Fruit fly (Drosophila melanogaster): ENCODE results near the gene CG3982.
A peak's percentile ranks its signal among the peaks of the same experiment; 100 is the strongest.

CG3982 gene

dm6 chr3L:9435831-9436230 lies 18.6 kb upstream of the CG3982 start (continued):
- TF ChIP-seq Deaf1 (tag; optimal IDR thresholded peaks at IDR 0.05) (peak; percentile 85), CG18599 (GFP tag; optimal IDR thresholded peaks at IDR 0.05) (no peak), ERR (GFP tag; optimal IDR thresholded peaks at IDR 0.05) (no peak), CG7357 (GFP tag; IDR thresholded peaks at IDR 0.05) (no peak), sim (GFP tag; IDR thresholded peaks at IDR 0.05) (no peak), odd (GFP tag; optimal IDR thresholded peaks at IDR 0.05) (no peak), Neu2 (GFP tag; optimal IDR thresholded peaks at IDR 0.05; ENCODE audit: borderline replicate concordance) (no peak), YL-1 (GFP tag; optimal IDR thresholded peaks at IDR 0.05) (no peak), Hand (GFP tag; optimal IDR thresholded peaks at IDR 0.05) (no peak), CG16813 (GFP tag; IDR thresholded peaks at IDR 0.05; ENCODE audit: partially characterized antibody) (no peak), CG13296 (GFP tag; optimal IDR thresholded peaks at IDR 0.05) (no peak), CG31365 (tag; optimal IDR thresholded peaks at IDR 0.05) (no peak), gem (tag; optimal IDR thresholded peaks at IDR 0.05) (no peak), NC2β (GFP tag; optimal IDR thresholded peaks at IDR 0.05) (no peak), CG9876 (GFP tag; optimal IDR thresholded peaks at IDR 0.05) (no peak), pb (GFP tag; optimal IDR thresholded peaks at IDR 0.05) (no peak), cwo (GFP tag; optimal IDR thresholded peaks at IDR 0.05) (peak; percentile 3), CG17802 (tag; optimal IDR thresholded peaks at IDR 0.05) (no peak), luna (GFP tag; optimal IDR thresholded peaks at IDR 0.05) (no peak), yki (optimal IDR thresholded peaks at IDR 0.05) (no peak), Nf-YC (tag; optimal IDR thresholded peaks at IDR 0.05) (peak; percentile 84), CG11085 (GFP tag; IDR thresholded peaks at IDR 0.05) (no peak), kay (GFP tag; optimal IDR thresholded peaks at IDR 0.05) (no peak), Nf-YB (GFP tag; optimal IDR thresholded peaks at IDR 0.05) (peak; percentile 54), cato (GFP tag; optimal IDR thresholded peaks at IDR 0.05; ENCODE audit: borderline replicate concordance) (no peak), Elba2 (GFP tag; optimal IDR thresholded peaks at IDR 0.05) (no peak), Trl (optimal IDR thresholded peaks at IDR 0.05) (no peak), Trl (GFP tag; optimal IDR thresholded peaks at IDR 0.05) (no peak), sug (tag; optimal IDR thresholded peaks at IDR 0.05) (peak; percentile 55), da (GFP tag; optimal IDR thresholded peaks at IDR 0.05) (no peak)

DNA sequence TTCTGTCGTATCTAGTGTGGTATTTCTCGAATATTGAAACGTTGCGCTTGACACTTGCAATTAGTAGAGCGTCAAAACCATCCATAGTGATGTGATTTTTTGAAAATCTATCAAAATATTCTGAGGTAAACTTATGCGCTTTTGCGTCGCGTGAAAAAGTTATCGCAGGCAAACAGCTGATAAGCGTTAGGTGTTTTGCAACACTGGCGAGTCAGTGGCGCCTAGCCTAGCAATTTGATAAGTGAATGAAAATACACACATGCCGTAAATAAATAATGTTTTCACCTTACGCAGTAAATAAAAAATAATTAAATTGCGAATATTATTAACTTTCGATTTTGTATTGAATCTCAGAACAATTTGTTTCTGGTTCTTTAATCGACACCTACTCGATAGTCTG lies 18.1 kb upstream of the CG3982 start, which contains the start of gene CG42526:
CG42526 (minus strand) TSS at position 85 of the 400 bp plus-strand sequence.
- no peak for TF ChIP-seq fd102C (GFP tag; optimal IDR thresholded peaks at IDR 0.05)
- peak; percentile 30 for TF ChIP-seq CG7786 (GFP tag; optimal IDR thresholded peaks at IDR 0.05)
- 0 out of 3 replicates have a peak, but pooled peaks have one; percentile 17 for TF ChIP-seq CG16813 (GFP tag; IDR thresholded peaks at IDR 0.05; ENCODE audit: partially characterized antibody)
- TF ChIP-seq Dbx (GFP tag; IDR thresholded peaks at IDR 0.05), result peak; percentile 39; the same call in 1 of the 3 replicates
- TF ChIP-seq CG14965 (GFP tag; optimal IDR thresholded peaks at IDR 0.05; ENCODE audit: borderline replicate concordance), result no peak
- TF ChIP-seq Sry-δ (GFP tag; optimal IDR thresholded peaks at IDR 0.05), result peak; percentile 82
- no peak for TF ChIP-seq wek (GFP tag; optimal IDR thresholded peaks at IDR 0.05)
- TF ChIP-seq CG3995 (GFP tag; optimal IDR thresholded peaks at IDR 0.05), result peak; percentile 21
- TF ChIP-seq CG42726 (GFP tag; IDR thresholded peaks at IDR 0.05; ENCODE audit: partially characterized antibody), result no peak
- peak; percentile 59 for TF ChIP-seq CTCF (GFP tag; optimal IDR thresholded peaks at IDR 0.05)
- 0 out of 2 replicates have a peak, but pooled peaks have one; percentile 17 for TF ChIP-seq Adf1 (GFP tag; IDR thresholded peaks at IDR 0.05)
- peak; percentile 44 for TF ChIP-seq gfzf (GFP tag; optimal IDR thresholded peaks at IDR 0.05)
- TF ChIP-seq HLH4C (GFP tag; IDR thresholded peaks at IDR 0.05; ENCODE audit: partially characterized antibody), result peak; percentile 25; the same call in 1 of the 3 replicates
- no peak for TF ChIP-seq CG4328 (GFP tag; optimal IDR thresholded peaks at IDR 0.05)
- TF ChIP-seq PHDP (tag; optimal IDR thresholded peaks at IDR 0.05), result peak; percentile 36
- no peak for TF ChIP-seq hkb (optimal IDR thresholded peaks at IDR 0.05)
- peak; percentile 28; the same call in 1 of the 2 replicates for TF ChIP-seq hkb (GFP tag; IDR thresholded peaks at IDR 0.05)
- TF ChIP-seq emc (GFP tag; optimal IDR thresholded peaks at IDR 0.05), result no peak
- TF ChIP-seq gem (tag; optimal IDR thresholded peaks at IDR 0.05), result peak; percentile 52
- TF ChIP-seq Mes4 (GFP tag; optimal IDR thresholded peaks at IDR 0.05), result peak; percentile 27
- TF ChIP-seq ems (GFP tag; optimal IDR thresholded peaks at IDR 0.05), result peak; percentile 26
- TF ChIP-seq fru (optimal IDR thresholded peaks at IDR 0.05), result no peak
- no peak for TF ChIP-seq CG6175 (GFP tag; IDR thresholded peaks at IDR 0.05)
- TF ChIP-seq CG7271 (tag; optimal IDR thresholded peaks at IDR 0.05), result no peak
- peak; percentile 28 to 50 for TF ChIP-seq Hr51 (GFP tag; optimal IDR thresholded peaks at IDR 0.05)

Data from whole organism, embryonic.